Worm (Caenorhabditis elegans): Measurements from ENCODE around the gene rsp-1.
"Not testable (repeated sequence)": the region's sequence is repeated elsewhere in the genome, so short reads cannot be mapped to it uniquely, and the experiment has no call there.

The rsp-1 gene

ce11 chrII:11453025-11453424 is at the start of gene rsp-1:
Gene rsp-1, plus strand, starts transcription at chrII:11453362.
- TF ChIP-seq dao-5 (tag; optimal IDR thresholded peaks at IDR 0.05) (peak; percentile 39), W03F9.2 (tag; optimal IDR thresholded peaks at IDR 0.05) (peak; percentile 96), him-1 (tag; optimal IDR thresholded peaks at IDR 0.05) (peak; percentile 64)

DNA sequence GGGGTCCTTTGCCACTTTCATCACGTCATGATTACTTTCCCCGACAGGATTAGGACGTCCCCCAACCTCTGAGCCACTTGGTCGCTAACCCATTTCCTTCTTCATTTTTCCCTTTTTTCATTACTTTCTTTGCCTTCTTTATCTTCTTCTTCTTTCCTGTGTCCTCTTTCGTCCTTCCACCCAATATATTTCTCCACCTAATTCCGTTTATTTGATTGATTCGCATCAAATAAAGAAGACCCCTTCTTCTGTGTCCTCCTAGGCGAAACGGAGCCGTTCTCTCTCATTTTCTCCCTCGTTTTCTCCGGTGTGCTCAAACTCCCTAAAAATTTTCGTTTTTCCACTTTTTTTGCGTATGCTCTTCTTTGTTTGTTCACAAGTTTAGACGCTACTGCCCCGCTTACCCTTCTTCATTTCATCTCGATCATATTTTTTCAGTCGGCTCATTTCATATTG is 43.5 kb upstream of the rsp-1 start, which contains the start of gene C05D12.7:
C05D12.7 (plus strand) TSS at position 406 of the 456 bp plus-strand sequence.
- TF ChIP-seq W03F9.2 (tag; optimal IDR thresholded peaks at IDR 0.05) (no peak), dao-5 (tag; optimal IDR thresholded peaks at IDR 0.05) (no peak), him-1 (tag; optimal IDR thresholded peaks at IDR 0.05) (no peak)

- TF ChIP-seq dao-5 (tag; optimal IDR thresholded peaks at IDR 0.05) (no peak), him-1 (tag; optimal IDR thresholded peaks at IDR 0.05) (no peak), W03F9.2 (tag; optimal IDR thresholded peaks at IDR 0.05) (no peak)
Measured at ce11 chrII:11415672-11416071, 37.5 kb upstream of the rsp-1 start, which contains the start of gene C05D12.1. Gene C05D12.1, minus strand, starts transcription at chrII:11415772.

- no peak for TF ChIP-seq W03F9.2 (tag; optimal IDR thresholded peaks at IDR 0.05)
- no peak for TF ChIP-seq him-1 (tag; optimal IDR thresholded peaks at IDR 0.05)
- TF ChIP-seq dao-5 (tag; optimal IDR thresholded peaks at IDR 0.05), result no peak
Measured at ce11 chrII:11417999-11418398, 35.2 kb upstream of the rsp-1 start, which contains the start of gene C05D12.2. Gene C05D12.2, plus strand, starts transcription at chrII:11418299.

DNA sequence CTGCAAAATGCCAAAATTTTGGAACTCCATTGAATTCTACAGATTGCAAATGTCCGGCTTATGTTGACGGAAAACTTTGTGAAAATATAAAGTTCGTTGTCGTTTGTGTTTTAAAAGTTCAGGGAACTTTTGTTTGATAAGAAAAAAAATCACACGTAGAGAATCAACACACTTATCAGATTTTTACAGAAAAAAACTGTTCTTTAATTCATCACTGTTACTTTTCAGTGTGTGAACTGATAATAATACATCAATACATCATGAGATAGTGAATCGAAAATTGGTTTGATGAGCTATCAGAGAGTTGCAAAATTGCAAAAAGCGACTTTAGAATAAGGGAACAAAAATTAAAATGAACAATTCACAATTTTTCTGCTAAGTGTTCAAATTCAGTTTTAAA is 34.7 kb upstream of the rsp-1 start:
- TF ChIP-seq him-1 (tag; optimal IDR thresholded peaks at IDR 0.05) (no peak), dao-5 (tag; optimal IDR thresholded peaks at IDR 0.05) (no peak), W03F9.2 (tag; optimal IDR thresholded peaks at IDR 0.05) (peak; percentile 2)

- TF ChIP-seq dao-5 (tag; optimal IDR thresholded peaks at IDR 0.05) (no peak), him-1 (tag; optimal IDR thresholded peaks at IDR 0.05) (no peak), W03F9.2 (tag; optimal IDR thresholded peaks at IDR 0.05) (no peak)
Measured at ce11 chrII:11424032-11424431, 29.1 kb upstream of the rsp-1 start.

DNA sequence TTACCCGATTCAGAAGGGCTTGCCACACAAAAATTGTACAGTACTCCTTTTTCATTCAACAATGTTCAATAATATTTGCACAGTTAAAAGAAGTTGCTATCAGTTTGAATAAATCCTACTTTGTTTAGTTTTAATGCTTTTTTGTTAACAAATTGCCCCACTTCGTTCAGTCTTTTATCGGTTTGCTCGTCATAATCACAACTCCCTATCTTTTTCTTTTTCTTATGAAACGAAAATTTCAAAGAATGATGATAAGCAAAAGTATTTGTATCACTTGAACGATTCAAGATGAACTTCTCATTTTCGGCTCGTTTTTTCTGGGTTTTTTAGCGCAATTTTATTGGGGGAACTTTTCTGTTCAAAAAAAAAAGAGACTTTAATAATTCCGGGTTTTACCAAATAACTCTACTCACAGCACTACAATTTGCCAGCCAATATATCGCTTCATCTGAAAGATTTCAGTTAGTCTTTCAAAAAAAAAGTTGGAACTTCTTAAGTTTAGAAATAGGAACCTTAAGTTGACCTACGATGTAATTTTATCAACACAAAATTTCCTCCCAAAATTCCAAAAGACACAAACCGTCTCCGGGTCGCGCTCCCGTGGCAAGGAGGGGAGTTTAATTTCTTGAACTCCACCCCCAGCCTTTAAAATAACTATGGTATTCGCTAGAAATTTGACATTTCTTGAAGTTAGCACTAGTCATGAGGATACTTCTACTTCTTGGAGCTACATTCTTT is 28.4 kb upstream of the rsp-1 start, which contains the start of gene C05D12.3:
C05D12.3 (plus strand) TSS at position 688 of the 738 bp plus-strand sequence.
- no peak for TF ChIP-seq him-1 (tag; optimal IDR thresholded peaks at IDR 0.05)
- no peak for TF ChIP-seq dao-5 (tag; optimal IDR thresholded peaks at IDR 0.05)
- no peak for TF ChIP-seq W03F9.2 (tag; optimal IDR thresholded peaks at IDR 0.05)

- TF ChIP-seq W03F9.2 (tag; optimal IDR thresholded peaks at IDR 0.05) (no peak), dao-5 (tag; optimal IDR thresholded peaks at IDR 0.05) (no peak), him-1 (tag; optimal IDR thresholded peaks at IDR 0.05) (no peak)
Measured at ce11 chrII:11427322-11427721, 25.8 kb upstream of the rsp-1 start.

- TF ChIP-seq dao-5 (tag; optimal IDR thresholded peaks at IDR 0.05) (no peak), W03F9.2 (tag; optimal IDR thresholded peaks at IDR 0.05) (no peak), him-1 (tag; optimal IDR thresholded peaks at IDR 0.05) (no peak)
Measured at ce11 chrII:11428599-11428998, 24.6 kb upstream of the rsp-1 start.

DNA sequence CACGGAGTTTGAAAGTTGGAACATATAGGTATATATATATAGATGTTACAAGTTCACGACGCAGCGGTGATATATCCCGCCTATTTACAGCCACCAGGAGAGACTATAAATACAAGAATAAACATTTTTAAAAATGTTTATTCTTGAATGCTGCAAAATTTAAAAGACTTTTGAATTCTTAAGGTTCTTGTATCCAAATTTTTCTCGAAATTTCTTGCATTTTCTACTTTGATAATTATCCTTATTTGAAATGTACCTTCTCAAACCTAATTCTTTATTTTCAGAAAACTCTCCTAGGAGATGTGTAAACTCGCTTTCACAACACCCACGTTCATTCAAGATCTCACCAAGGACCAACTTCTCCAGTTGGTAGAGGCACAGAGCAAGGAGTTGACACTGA is 21.6 kb upstream of the rsp-1 start, which contains the start of gene C05D12.4:
C05D12.4 (plus strand) TSS at position 301 of the 400 bp plus-strand sequence.
- TF ChIP-seq him-1 (tag; optimal IDR thresholded peaks at IDR 0.05) (no peak), W03F9.2 (tag; optimal IDR thresholded peaks at IDR 0.05) (no peak), dao-5 (tag; optimal IDR thresholded peaks at IDR 0.05) (no peak)

DNA sequence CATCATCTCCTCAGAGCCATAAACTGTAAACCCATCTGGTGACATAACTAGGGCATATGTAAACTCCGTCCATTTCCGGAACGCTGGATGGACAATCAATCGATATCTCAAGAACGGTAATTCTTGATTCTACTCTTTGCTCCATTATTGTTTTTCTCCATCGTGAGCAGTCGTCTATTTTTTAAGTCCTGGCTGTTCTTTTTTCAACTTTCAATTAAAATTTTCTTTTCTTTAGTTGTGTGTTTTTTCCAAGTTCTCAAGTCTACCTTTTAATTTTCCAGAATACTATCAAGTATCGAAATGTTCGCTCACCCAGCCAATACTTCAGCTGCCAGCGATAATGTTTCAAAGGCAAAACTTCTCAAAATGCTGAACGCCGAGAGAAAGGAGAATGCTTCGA is 19.2 kb upstream of the rsp-1 start, which contains the start of gene C05D12.5:
C05D12.5 (plus strand) TSS at position 301 of the 400 bp plus-strand sequence.
- TF ChIP-seq dao-5 (tag; optimal IDR thresholded peaks at IDR 0.05), result no peak
- TF ChIP-seq W03F9.2 (tag; optimal IDR thresholded peaks at IDR 0.05), result no peak
- TF ChIP-seq him-1 (tag; optimal IDR thresholded peaks at IDR 0.05), result no peak

DNA sequence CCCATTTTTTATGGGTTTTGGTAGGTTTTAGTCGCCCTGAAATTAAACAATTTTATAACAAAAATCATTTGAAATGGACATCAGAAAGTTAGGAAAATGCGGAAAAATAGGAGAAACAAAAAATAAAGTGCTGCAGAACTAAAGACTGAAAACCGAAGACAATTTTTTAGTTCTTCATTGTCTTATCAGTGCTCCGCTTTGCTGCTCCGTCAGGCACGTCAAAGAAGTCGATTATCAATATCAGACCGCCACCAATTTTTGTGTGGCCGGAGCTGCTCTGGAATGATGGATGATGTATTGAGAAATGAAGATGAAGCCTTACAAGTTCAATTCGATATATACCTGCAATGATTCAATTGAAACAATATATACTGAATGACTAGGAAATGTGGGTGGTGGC is 14.7 kb upstream of the rsp-1 start, which contains the start of gene vha-6:
vha-6 (minus strand) TSS at position 36 of the 400 bp plus-strand sequence.
- no peak for TF ChIP-seq him-1 (tag; optimal IDR thresholded peaks at IDR 0.05)
- TF ChIP-seq W03F9.2 (tag; optimal IDR thresholded peaks at IDR 0.05), result no peak
- TF ChIP-seq dao-5 (tag; optimal IDR thresholded peaks at IDR 0.05), result no peak

ce11 chrII:11440265-11440664 is 12.9 kb upstream of the rsp-1 start, which contains the start of gene VW02B12L.2:
Gene VW02B12L.2, minus strand, starts transcription at chrII:11440329.
- TF ChIP-seq dao-5 (tag; optimal IDR thresholded peaks at IDR 0.05) (no peak), W03F9.2 (tag; optimal IDR thresholded peaks at IDR 0.05) (no peak), him-1 (tag; optimal IDR thresholded peaks at IDR 0.05) (no peak)

DNA sequence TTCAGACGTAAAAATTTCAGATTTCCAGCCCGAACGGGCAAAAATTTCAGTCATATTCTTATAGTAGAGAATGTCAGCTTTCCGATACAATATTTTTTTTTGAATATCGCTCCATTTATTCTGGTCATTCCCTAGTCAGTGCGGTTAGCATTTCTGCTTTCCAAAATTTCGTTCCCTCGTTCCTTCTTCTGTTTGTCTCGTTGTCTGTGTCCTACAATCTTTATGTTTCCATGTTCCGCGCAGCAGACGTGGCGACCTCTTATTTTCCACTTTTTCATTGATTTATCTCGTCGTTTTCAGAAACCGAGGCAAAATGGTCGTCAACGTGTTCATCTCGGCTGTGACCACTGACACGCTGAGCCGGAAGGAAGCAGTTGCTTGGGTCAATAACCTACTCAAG is 10.7 kb upstream of the rsp-1 start, which contains the start of gene ebp-2:
ebp-2 (plus strand) TSS at position 301 of the 400 bp plus-strand sequence.
- not testable (repeated sequence) for TF ChIP-seq him-1, dao-5, W03F9.2 (tag; optimal IDR thresholded peaks at IDR 0.05)

All from whole organism, L4/young adult.